Fruit fly (Drosophila melanogaster): ENCODE data around the gene CG17717.

The CG17717 gene

DNA sequence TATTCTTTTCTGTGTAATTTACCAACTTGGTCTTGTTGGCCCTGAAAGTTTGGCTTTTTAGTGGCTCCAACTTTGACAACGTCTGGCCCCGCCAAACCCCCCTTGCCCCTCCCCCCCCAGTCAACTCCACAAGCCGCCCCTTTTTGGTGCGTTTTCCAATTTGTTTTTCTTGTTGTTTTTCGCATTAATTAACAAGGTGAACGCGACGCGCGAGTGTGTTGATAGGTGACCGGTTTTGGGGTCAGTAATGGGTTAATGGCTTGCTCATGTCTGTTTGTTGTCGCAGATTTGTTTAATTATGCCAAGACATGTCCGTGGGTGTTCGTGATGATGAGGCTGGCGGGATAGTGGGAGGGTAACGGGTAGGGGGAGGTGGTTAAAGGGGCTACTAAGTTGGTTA is 27.7 kb downstream of the CG17717 start:
- TF ChIP-seq D1 (tag; optimal IDR thresholded peaks at IDR 0.05): no peak
- no peak for TF ChIP-seq EcR (GFP tag; optimal IDR thresholded peaks at IDR 0.05)
- TF ChIP-seq CG14655 (GFP tag; optimal IDR thresholded peaks at IDR 0.05): no peak
- TF ChIP-seq CG10348 (GFP tag; IDR thresholded peaks at IDR 0.05): no peak

- no peak for TF ChIP-seq gl (tag; optimal IDR thresholded peaks at IDR 0.05)
- peak; percentile 24 for TF ChIP-seq CG34367 (tag; optimal IDR thresholded peaks at IDR 0.05)
- peak; percentile 71 for TF ChIP-seq Ets98B (GFP tag; IDR thresholded peaks at IDR 0.05)
- no peak for TF ChIP-seq Pif1B (GFP tag; optimal IDR thresholded peaks at IDR 0.05)
- TF ChIP-seq CG4496 (GFP tag; IDR thresholded peaks at IDR 0.05): peak; percentile 79; the same call in 2 of the 3 replicates
- TF ChIP-seq EcR (GFP tag; optimal IDR thresholded peaks at IDR 0.05): no peak
- TF ChIP-seq Snoo (tag; optimal IDR thresholded peaks at IDR 0.05): no peak
- peak; percentile 39 for TF ChIP-seq CG8301 (tag; optimal IDR thresholded peaks at IDR 0.05)
- peak; percentile 50 for TF ChIP-seq CG14655 (GFP tag; optimal IDR thresholded peaks at IDR 0.05)
- no peak for TF ChIP-seq CG13204 (GFP tag; optimal IDR thresholded peaks at IDR 0.05)
- peak; percentile 54 for TF ChIP-seq CG9948 (tag; optimal IDR thresholded peaks at IDR 0.05)
- TF ChIP-seq CG32121 (GFP tag; IDR thresholded peaks at IDR 0.05): peak; percentile 22; the same call in 1 of the 2 replicates
- peak; percentile 37 for TF ChIP-seq CG17806 (tag; optimal IDR thresholded peaks at IDR 0.05)
- no peak for TF ChIP-seq D1 (tag; optimal IDR thresholded peaks at IDR 0.05)
- peak; percentile 32 for TF ChIP-seq CG12605 (GFP tag; IDR thresholded peaks at IDR 0.05)
- TF ChIP-seq fd96Ca (GFP tag; IDR thresholded peaks at IDR 0.05): no peak
- peak; percentile 29 for TF ChIP-seq CG8159 (tag; optimal IDR thresholded peaks at IDR 0.05)
- peak; percentile 3 for TF ChIP-seq CG15710 (tag; optimal IDR thresholded peaks at IDR 0.05)
- no peak for TF ChIP-seq Pif1A (GFP tag; optimal IDR thresholded peaks at IDR 0.05)
- TF ChIP-seq rn (GFP tag; IDR thresholded peaks at IDR 0.05): no peak
- no peak for TF ChIP-seq CG10348 (GFP tag; IDR thresholded peaks at IDR 0.05)
Measured at dm6 chrX:6617372-6617771, 28.3 kb downstream of the CG17717 start.

- TF ChIP-seq CG13204 (GFP tag; optimal IDR thresholded peaks at IDR 0.05) (peak; percentile 14), CG9948 (tag; optimal IDR thresholded peaks at IDR 0.05) (peak; percentile 78), CG8301 (tag; optimal IDR thresholded peaks at IDR 0.05) (peak; percentile 79), Snoo (tag; optimal IDR thresholded peaks at IDR 0.05) (no peak), gl (tag; optimal IDR thresholded peaks at IDR 0.05) (peak; percentile 27), CG32121 (GFP tag; IDR thresholded peaks at IDR 0.05) (peak; percentile 52; the same call in 1 of the 2 replicates), CG10348 (GFP tag; IDR thresholded peaks at IDR 0.05) (no peak), Ets98B (GFP tag; IDR thresholded peaks at IDR 0.05) (peak; percentile 41), D1 (tag; optimal IDR thresholded peaks at IDR 0.05) (peak; percentile 19), CG14655 (GFP tag; optimal IDR thresholded peaks at IDR 0.05) (peak; percentile 84), Pif1B (GFP tag; optimal IDR thresholded peaks at IDR 0.05) (peak; percentile 27), CG8159 (tag; optimal IDR thresholded peaks at IDR 0.05) (peak; percentile 79), CG4496 (GFP tag; IDR thresholded peaks at IDR 0.05) (peak; percentile 84), fd96Ca (GFP tag; IDR thresholded peaks at IDR 0.05) (peak; percentile 56; the same call in 1 of the 3 replicates), CG15710 (tag; optimal IDR thresholded peaks at IDR 0.05) (peak; percentile 79), CG12605 (GFP tag; IDR thresholded peaks at IDR 0.05) (peak; percentile 55; the same call in 1 of the 2 replicates), Pif1A (GFP tag; optimal IDR thresholded peaks at IDR 0.05) (peak; percentile 77), CG17806 (tag; optimal IDR thresholded peaks at IDR 0.05) (peak; percentile 79), CG34367 (tag; optimal IDR thresholded peaks at IDR 0.05) (peak; percentile 70), EcR (GFP tag; optimal IDR thresholded peaks at IDR 0.05) (peak; percentile 3), rn (GFP tag; IDR thresholded peaks at IDR 0.05) (peak; percentile 63)
Measured at dm6 chrX:6621566-6622006, 32.5 kb downstream of the CG17717 start.

DNA sequence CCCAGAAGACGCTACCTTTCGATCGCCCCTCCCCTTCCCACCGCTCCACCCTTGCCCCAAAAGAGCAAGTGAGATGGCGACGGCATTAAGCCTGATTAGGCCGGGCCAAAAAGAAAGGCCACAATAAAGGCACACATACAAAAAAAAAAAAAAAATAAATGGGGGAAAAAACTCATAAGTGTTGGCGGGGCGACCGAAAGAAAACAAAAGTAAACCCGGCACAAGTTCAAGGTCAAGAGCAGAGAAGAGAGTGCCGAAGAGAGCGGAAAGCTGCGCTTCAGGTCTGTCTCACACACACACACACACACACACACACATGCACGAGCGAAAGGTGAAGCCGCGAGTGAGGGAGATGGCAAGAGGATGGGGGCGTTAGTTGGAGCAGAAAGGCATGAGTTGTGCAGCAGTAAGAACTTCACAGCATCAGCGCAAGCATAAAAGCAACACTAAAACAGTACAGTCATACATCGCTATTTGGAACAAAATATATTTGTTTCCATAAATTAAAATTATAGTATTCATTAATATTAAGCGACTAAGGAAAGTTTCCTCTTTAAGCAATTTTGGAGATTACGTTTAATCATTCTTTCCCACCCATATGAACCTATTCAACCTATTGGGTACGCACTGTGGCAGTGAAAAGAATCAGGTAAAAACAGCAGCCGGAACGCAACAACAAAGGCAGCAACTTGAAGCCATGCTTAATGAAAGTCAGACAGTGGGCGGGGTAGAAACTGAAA is 35.1 kb downstream of the CG17717 start:
- peak; percentile 66 for TF ChIP-seq CG4496 (GFP tag; IDR thresholded peaks at IDR 0.05)
- no peak for TF ChIP-seq CG10348 (GFP tag; IDR thresholded peaks at IDR 0.05)
- peak; percentile 6 for TF ChIP-seq gl (tag; optimal IDR thresholded peaks at IDR 0.05)
- no peak for TF ChIP-seq rn (GFP tag; IDR thresholded peaks at IDR 0.05)
- peak; percentile 34; the same call in 1 of the 2 replicates for TF ChIP-seq Ets98B (GFP tag; IDR thresholded peaks at IDR 0.05)
- TF ChIP-seq Snoo (tag; optimal IDR thresholded peaks at IDR 0.05): peak; percentile 38
- no peak; the same call in 1 of the 3 replicates for TF ChIP-seq fd96Ca (GFP tag; IDR thresholded peaks at IDR 0.05)
- peak; percentile 63 for TF ChIP-seq CG9948 (tag; optimal IDR thresholded peaks at IDR 0.05)
- peak; percentile 13; the same call in 1 of the 2 replicates for TF ChIP-seq CG32121 (GFP tag; IDR thresholded peaks at IDR 0.05)
- TF ChIP-seq CG8301 (tag; optimal IDR thresholded peaks at IDR 0.05): peak; percentile 58
- peak; percentile 10 for TF ChIP-seq CG13204 (GFP tag; optimal IDR thresholded peaks at IDR 0.05)
- peak; percentile 78 for TF ChIP-seq CG14655 (GFP tag; optimal IDR thresholded peaks at IDR 0.05)
- peak; percentile 66 for TF ChIP-seq CG17806 (tag; optimal IDR thresholded peaks at IDR 0.05)
- TF ChIP-seq CG8159 (tag; optimal IDR thresholded peaks at IDR 0.05): peak; percentile 68
- peak; percentile 54 for TF ChIP-seq CG34367 (tag; optimal IDR thresholded peaks at IDR 0.05)
- peak; percentile 70 for TF ChIP-seq CG15710 (tag; optimal IDR thresholded peaks at IDR 0.05)
- TF ChIP-seq EcR (GFP tag; optimal IDR thresholded peaks at IDR 0.05): peak; percentile 86
- peak; percentile 51 for TF ChIP-seq Pif1B (GFP tag; optimal IDR thresholded peaks at IDR 0.05)
- TF ChIP-seq Pif1A (GFP tag; optimal IDR thresholded peaks at IDR 0.05): peak; percentile 34
- peak; percentile 61; the same call in 1 of the 2 replicates for TF ChIP-seq CG12605 (GFP tag; IDR thresholded peaks at IDR 0.05)
- no peak for TF ChIP-seq D1 (tag; optimal IDR thresholded peaks at IDR 0.05)

- TF ChIP-seq Pif1B (GFP tag; optimal IDR thresholded peaks at IDR 0.05) (no peak), CG13204 (GFP tag; optimal IDR thresholded peaks at IDR 0.05) (no peak), CG12605 (GFP tag; IDR thresholded peaks at IDR 0.05) (no peak), CG10348 (GFP tag; IDR thresholded peaks at IDR 0.05) (no peak), CG34367 (tag; optimal IDR thresholded peaks at IDR 0.05) (no peak), CG8159 (tag; optimal IDR thresholded peaks at IDR 0.05) (no peak), EcR (GFP tag; optimal IDR thresholded peaks at IDR 0.05) (no peak), CG14655 (GFP tag; optimal IDR thresholded peaks at IDR 0.05) (peak; percentile 28), rn (GFP tag; IDR thresholded peaks at IDR 0.05) (no peak), Snoo (tag; optimal IDR thresholded peaks at IDR 0.05) (no peak), gl (tag; optimal IDR thresholded peaks at IDR 0.05) (no peak), CG17806 (tag; optimal IDR thresholded peaks at IDR 0.05) (peak; percentile 27), CG4496 (GFP tag; IDR thresholded peaks at IDR 0.05) (no peak), CG9948 (tag; optimal IDR thresholded peaks at IDR 0.05) (peak; percentile 27), fd96Ca (GFP tag; IDR thresholded peaks at IDR 0.05) (no peak), D1 (tag; optimal IDR thresholded peaks at IDR 0.05) (no peak), Pif1A (GFP tag; optimal IDR thresholded peaks at IDR 0.05) (no peak), CG8301 (tag; optimal IDR thresholded peaks at IDR 0.05) (peak; percentile 5), Ets98B (GFP tag; IDR thresholded peaks at IDR 0.05) (no peak)
Measured at dm6 chrX:6624977-6625591, 36.0 kb downstream of the CG17717 start.

All from whole organism, pupa.